Worm (Caenorhabditis elegans) whole organism, young adult: Measurements from ENCODE around the gene C43H6.4.

Experiments used
- B0261.1 ChIP-seq: sonication (generic microtip); optimal IDR thresholded peaks from 2 replicates; lab custom pipeline; 2016; ENCODE audit warnings: mild to moderate bottlenecking, missing genetic modification characterization, moderate library complexity, missing compliant biosample characterization
- B0336.3 ChIP-seq: fragments of 200-800 bp; sonication (Bioruptor generic); IDR thresholded peaks from 2 replicates; pipeline ENCODE4 v1.3.6; 2022; ENCODE audit warnings: missing genetic modification characterization, missing compliant biosample characterization
- C06A6.2 ChIP-seq: fragments of 200-800 bp; sonication (Bioruptor generic); conservative IDR thresholded peaks from 2 replicates; pipeline ENCODE4 v1.3.6; 2022; ENCODE audit warnings: missing genetic modification characterization, missing compliant biosample characterization
- F10E7.11 ChIP-seq: sonication (generic microtip); optimal IDR thresholded peaks from 2 replicates; lab custom pipeline; 2017; ENCODE audit warnings: mild to moderate bottlenecking, missing genetic modification characterization, moderate library complexity, missing compliant biosample characterization
- F23B12.7 ChIP-seq: sonication (generic microtip); optimal IDR thresholded peaks from 2 replicates; lab custom pipeline; 2017; ENCODE audit warnings: missing genetic modification characterization, mild to moderate bottlenecking, missing compliant biosample characterization, antibody characterized with exemption, moderate library complexity; ENCODE audit not compliant: insufficient read depth
- F49E8.2 ChIP-seq: sonication (generic microtip); optimal IDR thresholded peaks from 3 replicates; lab custom pipeline; 2017; ENCODE audit warnings: missing genetic modification characterization, mild to moderate bottlenecking, missing compliant biosample characterization, antibody characterized with exemption, moderate library complexity; ENCODE audit not compliant: insufficient read depth
- T07F8.4 ChIP-seq: sonication (generic microtip); optimal IDR thresholded peaks from 2 replicates; lab custom pipeline; 2016; ENCODE audit warnings: mild to moderate bottlenecking, missing genetic modification characterization, moderate library complexity, missing compliant biosample characterization
- Y53G8AR.9 ChIP-seq: fragments of 200-800 bp; sonication (Bioruptor generic); conservative IDR thresholded peaks from 2 replicates; pipeline ENCODE4 v1.3.6; 2022; ENCODE audit warnings: missing genetic modification reagents, missing genetic modification characterization, missing compliant biosample characterization
- Y56A3A.18 ChIP-seq: fragments of 200-800 bp; sonication (Bioruptor generic); IDR thresholded peaks from 2 replicates; pipeline ENCODE4 v1.3.6; 2022; ENCODE audit warnings: missing genetic modification reagents, missing genetic modification characterization, missing compliant biosample characterization
- cebp-1 ChIP-seq, 2 experiments: fragments of 200-800 bp in 1 of 2; sonication (Bioruptor generic) in 1 of 2; sonication (generic microtip) in 1 of 2; IDR thresholded peaks in 1 of 2; optimal IDR thresholded peaks in 1 of 2; 2 replicates each; pipeline versions ENCODE4 v1.3.6 to Lab custom; 2017 to 2022; ENCODE audit warnings: missing compliant biosample characterization in 2 of 2, missing genetic modification characterization in 2 of 2, mild to moderate bottlenecking in 1 of 2, missing genetic modification reagents in 1 of 2, moderate library complexity in 1 of 2
- ceh-100 ChIP-seq: fragments of 200-800 bp; sonication (Bioruptor generic); IDR thresholded peaks from 2 replicates; pipeline ENCODE4 v1.3.6; 2022; ENCODE audit warnings: missing genetic modification reagents, missing genetic modification characterization, missing compliant biosample characterization
- die-1 ChIP-seq: sonication (generic microtip); optimal IDR thresholded peaks from 2 replicates; lab custom pipeline; 2016; ENCODE audit warnings: missing genotype, mild to moderate bottlenecking, missing genetic modification characterization, missing compliant biosample characterization
- dox-1 ChIP-seq: fragments of 200-800 bp; sonication (Bioruptor generic); IDR thresholded peaks from 2 replicates; pipeline ENCODE4 v1.3.6; 2022; ENCODE audit warnings: missing genetic modification reagents, missing genetic modification characterization, missing compliant biosample characterization
- dpff-1 ChIP-seq: sonication (generic microtip); optimal IDR thresholded peaks from 2 replicates; lab custom pipeline; 2017; ENCODE audit warnings: mild to moderate bottlenecking, missing genetic modification characterization, missing compliant biosample characterization
- egl-44 ChIP-seq: fragments of 200-800 bp; sonication (Bioruptor generic); IDR thresholded peaks from 2 replicates; pipeline ENCODE4 v1.3.6; 2022; ENCODE audit warnings: missing genetic modification reagents, missing genetic modification characterization, missing compliant biosample characterization
- ets-4 ChIP-seq: fragments of 200-800 bp; sonication (Bioruptor generic); optimal IDR thresholded peaks from 2 replicates; lab custom pipeline; 2018; ENCODE audit warnings: mild to moderate bottlenecking, missing genetic modification characterization, missing compliant biosample characterization
- gei-17 ChIP-seq: fragments of 200-800 bp; sonication (Bioruptor generic); optimal IDR thresholded peaks from 2 replicates; lab custom pipeline; 2018; ENCODE audit warnings: mild to moderate bottlenecking, missing genetic modification characterization, missing compliant biosample characterization
- hmg-1.2 ChIP-seq: fragments of 200-800 bp; sonication (Bioruptor generic); IDR thresholded peaks from 2 replicates; pipeline ENCODE4 v1.3.6; 2022; ENCODE audit warnings: missing genetic modification reagents, missing genetic modification characterization, missing compliant biosample characterization
- hmg-20 ChIP-seq: fragments of 200-800 bp; sonication (Bioruptor generic); IDR thresholded peaks from 2 replicates; pipeline ENCODE4 v1.3.6; 2022; ENCODE audit warnings: missing genetic modification reagents, missing genetic modification characterization, missing compliant biosample characterization
- let-607 ChIP-seq, 2 experiments: fragments of 200-800 bp in 1 of 2; sonication (Bioruptor generic) in 1 of 2; sonication (generic microtip) in 1 of 2; optimal IDR thresholded peaks; 2 replicates each; lab custom pipeline; 2016 to 2018; ENCODE audit warnings: mild to moderate bottlenecking in 2 of 2, missing compliant biosample characterization in 2 of 2, missing genetic modification characterization in 2 of 2, moderate library complexity in 2 of 2, missing genotype in 1 of 2
- lin-54 ChIP-seq: fragments of 200-800 bp; sonication (Bioruptor generic); optimal IDR thresholded peaks from 2 replicates; lab custom pipeline; 2018; ENCODE audit warnings: mild to moderate bottlenecking, missing genetic modification characterization, missing compliant biosample characterization
- lir-1 ChIP-seq: fragments of 200-800 bp; sonication (Bioruptor generic); conservative IDR thresholded peaks from 2 replicates; pipeline ENCODE4 v1.3.6; 2022; ENCODE audit warnings: missing genetic modification reagents, missing genetic modification characterization, missing compliant biosample characterization
- madf-10 ChIP-seq: sonication (generic microtip); optimal IDR thresholded peaks from 2 replicates; lab custom pipeline; 2016; ENCODE audit warnings: mild to moderate bottlenecking, missing genetic modification characterization, missing compliant biosample characterization
- madf-6 ChIP-seq: fragments of 200-800 bp; sonication (Bioruptor generic); IDR thresholded peaks from 2 replicates; pipeline ENCODE4 v1.3.6; 2022; ENCODE audit warnings: missing genetic modification reagents, missing genetic modification characterization, missing compliant biosample characterization
- mcd-1 ChIP-seq: fragments of 200-800 bp; sonication (Bioruptor generic); IDR thresholded peaks from 2 replicates; pipeline ENCODE4 v1.3.6; 2022; ENCODE audit warnings: missing genetic modification reagents, missing genetic modification characterization, missing compliant biosample characterization
- mel-28 ChIP-seq: sonication (generic microtip); optimal IDR thresholded peaks from 2 replicates; lab custom pipeline; 2016; ENCODE audit warnings: borderline replicate concordance, mild to moderate bottlenecking, missing genetic modification characterization, missing compliant biosample characterization
- nhr-179 ChIP-seq: sonication (generic microtip); optimal IDR thresholded peaks from 2 replicates; lab custom pipeline; 2016; ENCODE audit warnings: mild to moderate bottlenecking, missing genetic modification characterization, missing compliant biosample characterization
- nhr-27 ChIP-seq: fragments of 200-800 bp; sonication (Bioruptor generic); optimal IDR thresholded peaks from 2 replicates; lab custom pipeline; 2018; ENCODE audit warnings: mild to moderate bottlenecking, missing genetic modification characterization, moderate library complexity, missing compliant biosample characterization
- rcor-1 ChIP-seq: fragments of 200-800 bp; sonication (Bioruptor generic); IDR thresholded peaks from 2 replicates; pipeline ENCODE4 v1.3.6; 2022; ENCODE audit warnings: missing genetic modification reagents, missing genetic modification characterization, missing compliant biosample characterization
- rec-8 ChIP-seq, 2 experiments: sonication (generic microtip); optimal IDR thresholded peaks; 2 replicates each; lab custom pipeline; 2016; ENCODE audit warnings: mild to moderate bottlenecking in 2 of 2, missing genetic modification characterization in 2 of 2, missing genetic modification reagents in 2 of 2, missing genotype in 2 of 2, missing biosample characterization in 1 of 2, missing compliant biosample characterization in 1 of 2, moderate library complexity in 1 of 2
- repo-1 ChIP-seq: sonication (generic microtip); optimal IDR thresholded peaks from 2 replicates; lab custom pipeline; 2017; ENCODE audit warnings: mild to moderate bottlenecking, missing genetic modification characterization, missing compliant biosample characterization
- snpc-1.3 ChIP-seq: sonication (generic microtip); optimal IDR thresholded peaks from 2 replicates; lab custom pipeline; 2017; ENCODE audit warnings: missing genetic modification characterization, mild to moderate bottlenecking, missing compliant biosample characterization, antibody characterized with exemption, moderate library complexity, missing genotype, missing genetic modification reagents; ENCODE audit not compliant: insufficient read depth
- snpc-3.4 ChIP-seq: sonication (generic microtip); optimal IDR thresholded peaks from 2 replicates; lab custom pipeline; 2017; ENCODE audit warnings: missing genetic modification characterization, mild to moderate bottlenecking, missing compliant biosample characterization, antibody characterized with exemption, moderate library complexity, missing genotype, missing genetic modification reagents
- snpc-4 ChIP-seq, 5 experiments: fragments of 150-350 bp in 1 of 5; sonication (generic microtip) in 4 of 5; optimal IDR thresholded peaks; 2 replicates each; lab custom pipeline; 2014 to 2018; ENCODE audit warnings: missing genetic modification characterization in 5 of 5, missing biosample characterization in 3 of 5, antibody characterized with exemption in 2 of 5, mild to moderate bottlenecking in 2 of 5, missing compliant biosample characterization in 2 of 5, missing genotype in 2 of 5, moderate library complexity in 2 of 5, missing genetic modification reagents in 1 of 5
- somi-1 ChIP-seq: fragments of 200-800 bp; sonication (Bioruptor generic); optimal IDR thresholded peaks from 2 replicates; lab custom pipeline; 2018; ENCODE audit warnings: mild to moderate bottlenecking, missing genetic modification characterization, missing compliant biosample characterization
- tbp1 ChIP-seq: fragments of 200-800 bp; sonication (Bioruptor generic); optimal IDR thresholded peaks from 2 replicates; lab custom pipeline; 2018; ENCODE audit warnings: mild to moderate bottlenecking, missing genetic modification characterization, missing compliant biosample characterization
- tbx-9 ChIP-seq: sonication (generic microtip); optimal IDR thresholded peaks from 2 replicates; lab custom pipeline; 2016; ENCODE audit warnings: borderline replicate concordance, missing genetic modification characterization, inconsistent platforms, missing compliant biosample characterization
- tlf-1 ChIP-seq: fragments of 200-800 bp; sonication (Bioruptor generic); optimal IDR thresholded peaks from 2 replicates; lab custom pipeline; 2018; ENCODE audit warnings: mild to moderate bottlenecking, missing genetic modification characterization, missing compliant biosample characterization
- unc-130 ChIP-seq: sonication (generic microtip); optimal IDR thresholded peaks from 2 replicates; lab custom pipeline; 2016; ENCODE audit warnings: missing genetic modification reagents, missing genetic modification characterization, missing compliant biosample characterization
- unc-62 ChIP-seq: fragments of 150-350 bp; optimal IDR thresholded peaks from 2 replicates; lab custom pipeline; 2014; ENCODE audit warnings: missing biosample characterization, missing genetic modification reagents, missing genetic modification characterization
- xnd-1 ChIP-seq: sonication (generic microtip); optimal IDR thresholded peaks from 2 replicates; lab custom pipeline; 2016; ENCODE audit warnings: missing genotype, missing genetic modification reagents, missing genetic modification characterization, missing compliant biosample characterization
- ztf-18 ChIP-seq: sonication (generic microtip); optimal IDR thresholded peaks from 2 replicates; lab custom pipeline; 2016; ENCODE audit warnings: missing genotype, mild to moderate bottlenecking, missing genetic modification characterization, missing compliant biosample characterization
- ztf-22 ChIP-seq: fragments of 200-800 bp; sonication (Bioruptor generic); optimal IDR thresholded peaks from 2 replicates; lab custom pipeline; 2018; ENCODE audit warnings: mild to moderate bottlenecking, missing genetic modification characterization, moderate library complexity, missing compliant biosample characterization
- ztf-26 ChIP-seq: sonication (generic microtip); optimal IDR thresholded peaks from 2 replicates; lab custom pipeline; 2017; ENCODE audit warnings: missing genetic modification characterization, missing compliant biosample characterization
- ztf-3 ChIP-seq: fragments of 200-800 bp; sonication (Bioruptor generic); optimal IDR thresholded peaks from 2 replicates; lab custom pipeline; 2018; ENCODE audit warnings: mild to moderate bottlenecking, missing genetic modification characterization, missing compliant biosample characterization

The C43H6.4 gene

ce11 chrX:2364703-2365299 is 39.0 kb upstream of the C43H6.4 start:
- TF ChIP-seq madf-10 (tag; lab: Kevin White, UChicago) (peak; percentile 87), dox-1 (GFP tag; lab: Robert Waterston, UW) (peak; percentile 86), ztf-3 (GFP tag; lab: Kevin White, UChicago) (peak; percentile 52), ztf-26 (tag; lab: Kevin White, UChicago) (peak; percentile 98), madf-6 (GFP tag; lab: Robert Waterston, UW) (no peak), B0261.1 (tag; lab: Kevin White, UChicago) (peak; percentile 44), F10E7.11 (tag; lab: Kevin White, UChicago) (peak; percentile 1), xnd-1 (no peak), dpff-1 (peak; percentile 26), snpc-3.4 (tag; lab: Kevin White, UChicago) (peak; percentile 18), somi-1 (peak; percentile 79), tbx-9 (tag; lab: Kevin White, UChicago) (no peak), mel-28 (tag; lab: Kevin White, UChicago) (no peak), F23B12.7 (tag; lab: Kevin White, UChicago) (peak; percentile 87), snpc-4 (GFP tag; optimal IDR thresholded peaks at IDR 0.05; lab: Kevin White, UChicago) (no peak), snpc-4 (tag; optimal IDR thresholded peaks at IDR 0.05; lab: Kevin White, UChicago) (peak in 3 of 4 experiments; percentile 56 to 68 (median 67)), ztf-22 (GFP tag; lab: Kevin White, UChicago) (peak; percentile 33), egl-44 (GFP tag; lab: Robert Waterston, UW) (0 out of 2 replicates have a peak, but pooled peaks have one; percentile 60), rec-8 (tag; optimal IDR thresholded peaks at IDR 0.05; lab: Kevin White, UChicago) (peak in 1 of 2 experiments; percentile 27), repo-1 (tag; lab: Kevin White, UChicago) (peak; percentile 93), B0336.3 (GFP tag; lab: Robert Waterston, UW) (peak; percentile 93), ets-4 (GFP tag; lab: Kevin White, UChicago) (no peak), lir-1 (GFP tag; lab: Robert Waterston, UW) (no peak), tlf-1 (peak; percentile 91), C06A6.2 (GFP tag; lab: Robert Waterston, UW) (peak; percentile 83), ztf-18 (tag; lab: Kevin White, UChicago) (peak; percentile 53), snpc-1.3 (no peak), nhr-27 (tag; lab: Kevin White, UChicago) (peak; percentile 6), T07F8.4 (peak; percentile 48), unc-62 (GFP tag; lab: Kevin White, UChicago) (no peak), gei-17 (GFP tag; lab: Kevin White, UChicago) (peak; percentile 96), rcor-1 (GFP tag; lab: Robert Waterston, UW) (peak; percentile 59; the same call in 1 of the 2 replicates), Y56A3A.18 (peak; percentile 95), hmg-1.2 (GFP tag; lab: Robert Waterston, UW) (peak; percentile 66; the same call in 1 of the 2 replicates), let-607 (tag; optimal IDR thresholded peaks at IDR 0.05; lab: Kevin White, UChicago) (peak in 1 of 2 experiments; percentile 85), hmg-20 (GFP tag; lab: Robert Waterston, UW) (peak; percentile 88), F49E8.2 (tag; lab: Kevin White, UChicago) (no peak), unc-130 (GFP tag; lab: Kevin White, UChicago) (peak; percentile 9), lin-54 (peak; percentile 76), Y53G8AR.9 (GFP tag; lab: Robert Waterston, UW) (peak; percentile 92), mcd-1 (GFP tag; lab: Robert Waterston, UW) (peak; percentile 61; the same call in 1 of the 2 replicates), nhr-179 (peak; percentile 43), ceh-100 (no peak), tbp1 (GFP tag; lab: Kevin White, UChicago) (peak; percentile 71), die-1 (tag; lab: Kevin White, UChicago) (no peak), cebp-1 (GFP tag; IDR thresholded peaks at IDR 0.05; lab: Robert Waterston, UW) (no peak), cebp-1 (tag; optimal IDR thresholded peaks at IDR 0.05; lab: Kevin White, UChicago) (peak; percentile 87)
